Fruit fly (Drosophila melanogaster) whole organism, wandering third instar larva: ENCODE data around the gene CG31221.

ENCODE experiments used
- CrebA ChIP-seq: fragments of 200-800 bp; sonication (Bioruptor generic); optimal IDR thresholded peaks from 2 replicates; lab custom pipeline; 2016; ENCODE audit warnings: missing biosample characterization, mild to moderate bottlenecking, missing genetic modification characterization, borderline replicate concordance
- Dfd ChIP-seq: fragments of >200 bp; optimal IDR thresholded peaks from 2 replicates; lab custom pipeline; 2017; ENCODE audit warnings: missing biosample characterization, missing genetic modification characterization
- HLH106 ChIP-seq: fragments of 200-800 bp; optimal IDR thresholded peaks from 3 replicates; lab custom pipeline; 2019; ENCODE audit warnings: missing biosample characterization, mild to moderate bottlenecking, missing genetic modification characterization, moderate library complexity
- Hnf4 ChIP-seq: fragments of 200-800 bp; sonication (Bioruptor generic); optimal IDR thresholded peaks from 2 replicates; lab custom pipeline; 2016; ENCODE audit warnings: missing biosample characterization, mild to moderate bottlenecking, missing genetic modification characterization
- Hr78 ChIP-seq: fragments of >200 bp; optimal IDR thresholded peaks from 2 replicates; lab custom pipeline; 2017; ENCODE audit warnings: missing biosample characterization, missing genetic modification characterization
- Mio ChIP-seq: sonication (Bioruptor generic); optimal IDR thresholded peaks from 2 replicates; lab custom pipeline; 2016; ENCODE audit warnings: missing biosample characterization, missing genetic modification characterization
- Myc ChIP-seq: fragments of >200 bp; optimal IDR thresholded peaks from 2 replicates; lab custom pipeline; 2017
- Sp1 ChIP-seq: fragments of 200-800 bp; sonication (Bioruptor generic); optimal IDR thresholded peaks from 3 replicates; lab custom pipeline; 2019; ENCODE audit warnings: missing biosample characterization, mild to moderate bottlenecking, missing genetic modification characterization, moderate library complexity
- brk ChIP-seq: fragments of 200-800 bp; sonication (Bioruptor generic); optimal IDR thresholded peaks from 2 replicates; lab custom pipeline; 2016; ENCODE audit warnings: missing biosample characterization, mild to moderate bottlenecking, missing genetic modification characterization
- dl ChIP-seq, 2 experiments: fragments of 175-275, 200-275 bp in 1 of 2; fragments of 200-275 bp in 1 of 2; sonication (Bioruptor generic); optimal IDR thresholded peaks; lab custom pipeline; 2018; ENCODE audit warnings: mild to moderate bottlenecking in 2 of 2, missing biosample characterization in 2 of 2, missing genetic modification characterization in 2 of 2, moderate library complexity in 2 of 2; ENCODE audit not compliant: partially characterized antibody in 2 of 2, insufficient read depth in 1 of 2
- dmrt93B ChIP-seq: fragments of 200-800 bp; sonication (Bioruptor generic); optimal IDR thresholded peaks from 2 replicates; lab custom pipeline; 2018; ENCODE audit warnings: missing biosample characterization, mild to moderate bottlenecking, missing genetic modification characterization
- h ChIP-seq: fragments of 200-800 bp; sonication (Bioruptor generic); optimal IDR thresholded peaks from 3 replicates; lab custom pipeline; 2016; ENCODE audit warnings: missing biosample characterization, mild to moderate bottlenecking, missing genetic modification characterization
- pan ChIP-seq: fragments of >200 bp; optimal IDR thresholded peaks from 2 replicates; lab custom pipeline; 2017
- sage ChIP-seq: fragments of 200-800 bp; sonication (Bioruptor generic); optimal IDR thresholded peaks from 2 replicates; lab custom pipeline; 2016; ENCODE audit warnings: missing biosample characterization, mild to moderate bottlenecking, missing genetic modification characterization
- tai ChIP-seq: sonication (Bioruptor generic); optimal IDR thresholded peaks from 2 replicates; lab custom pipeline; 2016; ENCODE audit warnings: missing biosample characterization, missing genetic modification characterization
- usp ChIP-seq: fragments of >200 bp; optimal IDR thresholded peaks from 2 replicates; lab custom pipeline; 2017; ENCODE audit warnings: missing biosample characterization, missing genetic modification characterization
- woc ChIP-seq: sonication (Bioruptor generic); optimal IDR thresholded peaks from 2 replicates; lab custom pipeline; 2016; ENCODE audit warnings: missing biosample characterization, mild to moderate bottlenecking, missing genetic modification characterization

Gene CG31221

DNA sequence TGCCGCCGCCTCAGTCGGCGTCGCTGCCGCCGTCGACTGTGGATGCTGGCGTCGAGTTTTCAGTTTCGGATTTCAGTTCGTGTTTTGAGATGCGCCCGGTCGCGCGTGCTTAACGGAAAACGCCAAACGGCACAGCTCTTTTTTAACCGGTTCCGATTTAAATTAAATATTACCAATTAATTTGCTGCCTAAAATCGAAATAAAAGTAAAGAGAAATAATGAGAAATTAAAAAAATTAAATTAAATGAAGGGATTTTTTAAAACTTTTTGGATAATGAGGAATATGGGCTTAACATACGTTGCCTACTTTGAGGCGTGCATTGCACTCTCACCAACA is 96.7 kb downstream of the CG31221 start:
- TF ChIP-seq dmrt93B (GFP tag; lab: Kevin White, UChicago) (no peak), pan (no peak), sage (GFP tag; lab: Kevin White, UChicago) (no peak), Mio (GFP tag; lab: Kevin White, UChicago) (no peak), HLH106 (tag; lab: Kevin White, UChicago) (no peak), dl (GFP tag; optimal IDR thresholded peaks at IDR 0.05; lab: Kevin White, UChicago; ENCODE audit: insufficient read depth in 1 of 2, partially characterized antibody in 2 of 2) (no peak), brk (GFP tag; lab: Kevin White, UChicago) (no peak), CrebA (GFP tag; lab: Kevin White, UChicago) (no peak), Sp1 (GFP tag; lab: Kevin White, UChicago) (no peak), Myc (lab: Kevin White, UChicago) (no peak), Hr78 (GFP tag; lab: Kevin White, UChicago) (no peak), Dfd (GFP tag; lab: Kevin White, UChicago) (no peak), h (GFP tag; lab: Kevin White, UChicago) (no peak), Hnf4 (GFP tag; lab: Kevin White, UChicago) (no peak), tai (GFP tag; lab: Kevin White, UChicago) (no peak), usp (GFP tag; lab: Kevin White, UChicago) (no peak), woc (GFP tag; lab: Kevin White, UChicago) (no peak)
